Worm (Caenorhabditis elegans) whole organism, young adult: ENCODE results near the gene pax-3.

Source experiments
- ets-4 ChIP-seq: fragments of 200-800 bp; sonication (Bioruptor generic); optimal IDR thresholded peaks from 2 replicates; lab custom pipeline; 2018; ENCODE audit warnings: mild to moderate bottlenecking, missing genetic modification characterization, missing compliant biosample characterization
- pha-4 ChIP-seq: fragments of 150-350 bp; sonication (generic microtip); optimal IDR thresholded peaks from 2 replicates; lab custom pipeline; 2014; ENCODE audit warnings: missing biosample characterization, missing genetic modification reagents, missing genetic modification characterization
- snpc-1.3 ChIP-seq: sonication (generic microtip); optimal IDR thresholded peaks from 2 replicates; lab custom pipeline; 2017; ENCODE audit warnings: missing genetic modification characterization, mild to moderate bottlenecking, missing compliant biosample characterization, antibody characterized with exemption, moderate library complexity, missing genotype, missing genetic modification reagents; ENCODE audit not compliant: insufficient read depth

DNA sequence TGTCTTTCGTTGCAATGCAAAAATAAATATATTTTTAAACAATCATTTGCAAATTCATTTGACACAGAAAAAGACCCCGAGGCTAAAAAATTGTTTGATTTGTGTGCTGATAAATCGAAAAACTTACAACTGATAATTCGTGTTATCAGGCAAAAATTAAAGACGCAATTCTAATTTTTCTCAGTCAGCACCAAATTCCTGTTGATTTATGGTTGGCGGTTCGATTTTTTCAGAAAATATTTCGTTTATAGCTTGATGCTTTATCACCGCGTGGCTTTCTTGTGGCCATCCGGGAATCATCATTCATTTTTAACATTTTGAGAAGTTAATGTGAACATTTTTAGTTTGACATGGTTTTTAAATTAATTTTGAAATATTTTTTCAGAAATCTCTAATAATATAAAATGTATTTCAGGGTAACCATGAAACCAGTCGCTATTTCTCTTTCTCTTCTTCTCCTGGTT, 7.2 kb upstream of the pax-3 start, which contains the start of gene asah-2:
- no peak for TF ChIP-seq ets-4 (GFP tag; lab: Kevin White, UChicago)
- no peak for TF ChIP-seq snpc-1.3 (tag; lab: Kevin White, UChicago)
- no peak for TF ChIP-seq pha-4 (tag; lab: Kevin White, UChicago)
